Fruit fly (Drosophila melanogaster): ENCODE results near the gene eIF2alpha.

- TF ChIP-seq Ets98B (GFP tag; IDR thresholded peaks at IDR 0.05): no peak
- no peak for TF ChIP-seq D1 (tag; optimal IDR thresholded peaks at IDR 0.05)
- no peak for TF ChIP-seq Pif1A (GFP tag; optimal IDR thresholded peaks at IDR 0.05)
- no peak for TF ChIP-seq Pif1B (GFP tag; optimal IDR thresholded peaks at IDR 0.05)
- TF ChIP-seq CG13204 (GFP tag; optimal IDR thresholded peaks at IDR 0.05): no peak
- TF ChIP-seq CG15710 (tag; optimal IDR thresholded peaks at IDR 0.05): no peak
- no peak for TF ChIP-seq gl (tag; optimal IDR thresholded peaks at IDR 0.05)
- no peak for TF ChIP-seq CG34367 (tag; optimal IDR thresholded peaks at IDR 0.05)
These were observed 37.7 kb upstream of the eIF2alpha start for dm6 chrX:16484533-16484932.

All from whole organism, pupa.